Worm (Caenorhabditis elegans) whole organism, mixed stage, embryonic: ENCODE results near the gene C33F10.12.
"Not testable (repeated sequence)": the region's sequence is repeated elsewhere in the genome, so short reads cannot be mapped to it uniquely, and the experiment has no call there.

Source experiments
- bed-3 ChIP-seq: fragments of 200-800 bp; sonication (Bioruptor generic); optimal IDR thresholded peaks from 3 replicates; lab custom pipeline; 2018; ENCODE audit warnings: mild to moderate bottlenecking, missing genetic modification characterization, moderate library complexity, missing compliant biosample characterization
- blmp-1 ChIP-seq: fragments of 150-350 bp; optimal IDR thresholded peaks from 2 replicates; lab custom pipeline; 2014; ENCODE audit warnings: missing biosample characterization, missing genetic modification characterization
- ceh-83 ChIP-seq: fragments of 200-800 bp; sonication (Bioruptor generic); optimal IDR thresholded peaks from 2 replicates; lab custom pipeline; 2018; ENCODE audit warnings: mild to moderate bottlenecking, missing genetic modification characterization, missing compliant biosample characterization
- ces-1 ChIP-seq: fragments of 150-350 bp; optimal IDR thresholded peaks from 2 replicates; lab custom pipeline; 2014; ENCODE audit warnings: missing biosample characterization, missing genetic modification reagents, missing genetic modification characterization
- cnd-1 ChIP-seq: fragments of 200-800 bp; sonication (Bioruptor generic); optimal IDR thresholded peaks from 2 replicates; lab custom pipeline; 2018; ENCODE audit warnings: mild to moderate bottlenecking, missing genetic modification characterization, missing compliant biosample characterization
- drap-1 ChIP-seq: fragments of 200-800 bp; sonication (Bioruptor generic); optimal IDR thresholded peaks from 3 replicates; lab custom pipeline; 2018; ENCODE audit warnings: mild to moderate bottlenecking, missing genetic modification characterization, missing compliant biosample characterization
- elt-3 ChIP-seq: fragments of 150-350 bp; optimal IDR thresholded peaks from 2 replicates; lab custom pipeline; 2014; ENCODE audit warnings: missing biosample characterization, missing genetic modification characterization
- flh-1 ChIP-seq: fragments of 200-800 bp; sonication (Bioruptor generic); optimal IDR thresholded peaks from 2 replicates; lab custom pipeline; 2018; ENCODE audit warnings: mild to moderate bottlenecking, missing genetic modification characterization, moderate library complexity, missing compliant biosample characterization
- ham-2 ChIP-seq: fragments of 200-800 bp; sonication (Bioruptor generic); optimal IDR thresholded peaks from 2 replicates; lab custom pipeline; 2018; ENCODE audit warnings: mild to moderate bottlenecking, missing genetic modification characterization, missing compliant biosample characterization
- hlh-1 ChIP-seq: fragments of 150-350 bp; optimal IDR thresholded peaks from 2 replicates; lab custom pipeline; 2014; ENCODE audit warnings: missing biosample characterization, missing genetic modification reagents, missing genetic modification characterization
- lin-13 ChIP-seq: fragments of 150-350 bp; optimal IDR thresholded peaks from 2 replicates; lab custom pipeline; 2014; ENCODE audit warnings: missing biosample characterization, missing genetic modification characterization
- lin-32 ChIP-seq: fragments of 200-800 bp; sonication (Bioruptor generic); optimal IDR thresholded peaks from 2 replicates; lab custom pipeline; 2018; ENCODE audit warnings: mild to moderate bottlenecking, missing genetic modification characterization, missing compliant biosample characterization
- lsy-2 ChIP-seq: fragments of 150-350 bp; optimal IDR thresholded peaks from 2 replicates; lab custom pipeline; 2014; ENCODE audit warnings: missing biosample characterization, missing genetic modification characterization
- mab-5 ChIP-seq: fragments of 150-350 bp; optimal IDR thresholded peaks from 2 replicates; lab custom pipeline; 2014; ENCODE audit warnings: missing biosample characterization, missing genetic modification characterization
- mep-1 ChIP-seq: fragments of 150-350 bp; optimal IDR thresholded peaks from 2 replicates; lab custom pipeline; 2017; ENCODE audit warnings: missing biosample characterization, missing genetic modification reagents, missing genetic modification characterization, inconsistent platforms
- mls-2 ChIP-seq: sonication (generic microtip); optimal IDR thresholded peaks from 2 replicates; lab custom pipeline; 2016; ENCODE audit warnings: mild to moderate bottlenecking, missing genetic modification characterization, moderate library complexity, missing compliant biosample characterization
- nhr-12 ChIP-seq: fragments of 150-350 bp; optimal IDR thresholded peaks from 2 replicates; lab custom pipeline; 2014; ENCODE audit warnings: missing biosample characterization, missing genetic modification characterization
- nhr-2 ChIP-seq: fragments of 150-350 bp; optimal IDR thresholded peaks from 2 replicates; lab custom pipeline; 2014; ENCODE audit warnings: missing biosample characterization, missing genetic modification characterization
- nhr-28 ChIP-seq: fragments of 150-350 bp; optimal IDR thresholded peaks from 2 replicates; lab custom pipeline; 2014; ENCODE audit warnings: missing biosample characterization, missing genetic modification characterization
- nhr-76 ChIP-seq: sonication (generic microtip); optimal IDR thresholded peaks from 2 replicates; lab custom pipeline; 2017; ENCODE audit warnings: missing biosample characterization, missing genetic modification characterization
- pha-4 ChIP-seq: fragments of 150-350 bp; optimal IDR thresholded peaks from 2 replicates; lab custom pipeline; 2018; ENCODE audit warnings: missing biosample characterization, missing genetic modification reagents, missing genetic modification characterization
- sem-2 ChIP-seq: fragments of 200-800 bp; sonication (Bioruptor generic); optimal IDR thresholded peaks from 2 replicates; lab custom pipeline; 2018; ENCODE audit warnings: mild to moderate bottlenecking, missing genetic modification characterization, missing compliant biosample characterization
- snpc-4 ChIP-seq: fragments of 150-350 bp; optimal IDR thresholded peaks from 2 replicates; lab custom pipeline; 2014; ENCODE audit warnings: missing biosample characterization, missing genetic modification characterization
- sptf-1 ChIP-seq: sonication (generic microtip); optimal IDR thresholded peaks from 2 replicates; lab custom pipeline; 2017; ENCODE audit warnings: mild to moderate bottlenecking, missing genetic modification characterization, moderate library complexity, missing compliant biosample characterization
- tbx-8 ChIP-seq: fragments of 200-800 bp; sonication (Bioruptor generic); optimal IDR thresholded peaks from 2 replicates; lab custom pipeline; 2018; ENCODE audit warnings: mild to moderate bottlenecking, missing genetic modification characterization, moderate library complexity, missing compliant biosample characterization
- unc-39 ChIP-seq: fragments of 150-350 bp; optimal IDR thresholded peaks from 2 replicates; lab custom pipeline; 2014; ENCODE audit warnings: missing biosample characterization, missing genetic modification characterization
- unc-62 ChIP-seq: fragments of 150-350 bp; optimal IDR thresholded peaks from 2 replicates; lab custom pipeline; 2014; ENCODE audit warnings: missing biosample characterization, missing genetic modification reagents, missing genetic modification characterization
- zip-8 ChIP-seq: fragments of 150-350 bp; optimal IDR thresholded peaks from 2 replicates; lab custom pipeline; 2014; ENCODE audit warnings: missing biosample characterization, missing genetic modification characterization
- ztf-11 ChIP-seq: fragments of 150-350 bp; optimal IDR thresholded peaks from 2 replicates; lab custom pipeline; 2014; ENCODE audit warnings: missing biosample characterization, missing genetic modification characterization

The C33F10.12 gene

ce11 chrII:4866045-4866444, 28.5 kb upstream of the C33F10.12 start:
- TF ChIP-seq nhr-76 (no peak), lin-32 (no peak), ztf-11 (tag; lab: Kevin White, UChicago) (no peak), mls-2 (tag; lab: Kevin White, UChicago) (no peak), drap-1 (no peak), snpc-4 (tag; lab: Kevin White, UChicago) (no peak), sem-2 (GFP tag; lab: Kevin White, UChicago) (no peak), lsy-2 (no peak), tbx-8 (GFP tag; lab: Kevin White, UChicago) (no peak), nhr-28 (tag; lab: Kevin White, UChicago) (no peak)

DNA sequence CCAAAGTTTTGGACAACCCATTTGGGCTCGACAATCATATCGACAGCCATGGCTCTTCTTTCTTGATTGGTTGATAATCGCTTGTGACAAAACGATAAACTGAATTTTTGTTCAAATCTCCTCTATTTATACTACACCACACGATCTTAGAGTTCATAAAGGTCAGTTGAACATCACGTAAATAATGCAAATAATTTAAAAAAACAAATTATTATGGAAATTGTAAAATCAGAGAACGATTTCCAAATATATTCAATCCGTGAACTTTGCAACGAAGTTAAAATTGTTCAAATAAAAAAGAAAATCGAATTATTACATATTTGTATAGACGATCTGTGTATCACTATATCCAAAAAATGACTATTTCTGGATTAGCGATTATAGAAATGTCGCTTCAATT, 25.8 kb upstream of the C33F10.12 start, which contains the start of the genes mpst-4 and F11G11.14:
TSS of gene mpst-4 (minus strand) at position 101 of the 400 bp plus-strand sequence.
TSS of gene F11G11.14 (plus strand) at position 325 of the 400 bp plus-strand sequence.
- TF ChIP-seq mab-5 (tag; lab: Kevin White, UChicago) (no peak), ces-1 (GFP tag; lab: Kevin White, UChicago) (no peak), nhr-76 (no peak), unc-39 (no peak), lin-13 (tag; lab: Kevin White, UChicago) (no peak), mep-1 (tag; lab: Kevin White, UChicago) (no peak)

DNA sequence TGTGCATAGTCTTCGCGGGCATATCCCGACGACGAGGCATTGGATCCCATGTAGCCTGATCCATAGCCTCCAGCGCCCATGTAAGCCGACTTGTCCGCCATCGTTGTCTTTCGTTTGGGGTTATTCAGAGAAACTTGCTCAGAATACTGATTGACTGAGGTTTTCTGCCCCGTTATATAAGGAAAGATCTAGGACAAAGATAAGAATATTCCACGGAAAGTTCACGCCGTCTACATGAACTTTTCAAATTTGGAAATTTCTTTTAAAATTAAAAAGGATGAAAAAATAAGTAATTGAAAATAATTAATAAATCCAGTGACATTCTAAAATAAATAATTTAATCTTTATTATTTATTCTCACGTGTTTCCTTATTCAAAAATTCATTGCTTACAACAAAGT, 22.7 kb upstream of the C33F10.12 start, which contains the start of the genes nspd-5 and F11G11.4:
TSS of gene nspd-5 (minus strand) at position 101 of the 400 bp plus-strand sequence.
TSS of gene F11G11.4 (plus strand) at position 335 of the 400 bp plus-strand sequence.
- TF ChIP-seq ham-2; sem-2 (GFP tag; lab: Kevin White, UChicago); ces-1 (GFP tag; lab: Kevin White, UChicago): not testable (repeated sequence)

- TF ChIP-seq cnd-1 (tag; lab: Kevin White, UChicago) (no peak), ceh-83 (GFP tag; lab: Kevin White, UChicago) (no peak), ztf-11 (tag; lab: Kevin White, UChicago) (no peak), blmp-1 (tag; lab: Kevin White, UChicago) (no peak), mab-5 (tag; lab: Kevin White, UChicago) (no peak), nhr-76 (no peak), flh-1 (GFP tag; lab: Kevin White, UChicago) (no peak), sptf-1 (tag; lab: Kevin White, UChicago) (no peak)
- TF ChIP-seq, all 35 proteins: peak for 0
Observed at ce11 chrII:4858906-4859411, 21.4 kb upstream of the C33F10.12 start.

ce11 chrII:4857873-4858364, 20.4 kb upstream of the C33F10.12 start, which contains the start of gene F11G11.5:
Gene F11G11.5, plus strand, starts transcription at chrII:4857923.
- no peak for TF ChIP-seq flh-1 (GFP tag; lab: Kevin White, UChicago)
- TF ChIP-seq unc-62 (GFP tag; lab: Kevin White, UChicago), result no peak
- no peak for TF ChIP-seq elt-3 (tag; lab: Kevin White, UChicago)
- TF ChIP-seq tbx-8 (GFP tag; lab: Kevin White, UChicago), result no peak
- no peak for TF ChIP-seq ceh-83 (GFP tag; lab: Kevin White, UChicago)
- TF ChIP-seq nhr-2 (tag; lab: Kevin White, UChicago), result no peak
- no peak for TF ChIP-seq nhr-28 (tag; lab: Kevin White, UChicago)
- TF ChIP-seq zip-8, result no peak
- TF ChIP-seq nhr-12 (tag; lab: Kevin White, UChicago), result no peak
- TF ChIP-seq lin-32, result no peak
- TF ChIP-seq hlh-1, result no peak
- no peak for TF ChIP-seq ces-1 (GFP tag; lab: Kevin White, UChicago)
- TF ChIP-seq lin-13 (tag; lab: Kevin White, UChicago), result no peak
- no peak for TF ChIP-seq unc-39

- TF ChIP-seq zip-8 (no peak), bed-3 (GFP tag; lab: Kevin White, UChicago) (no peak), mep-1 (tag; lab: Kevin White, UChicago) (no peak), tbx-8 (GFP tag; lab: Kevin White, UChicago) (no peak), pha-4 (tag; lab: Kevin White, UChicago) (no peak), nhr-76 (no peak), mab-5 (tag; lab: Kevin White, UChicago) (no peak), cnd-1 (tag; lab: Kevin White, UChicago) (no peak), lin-13 (tag; lab: Kevin White, UChicago) (no peak), sptf-1 (tag; lab: Kevin White, UChicago) (no peak)
Observed at ce11 chrII:4857086-4857485, 19.5 kb upstream of the C33F10.12 start.
